Worm (Caenorhabditis elegans): ENCODE results near the gene arid-1.

Gene arid-1

DNA sequence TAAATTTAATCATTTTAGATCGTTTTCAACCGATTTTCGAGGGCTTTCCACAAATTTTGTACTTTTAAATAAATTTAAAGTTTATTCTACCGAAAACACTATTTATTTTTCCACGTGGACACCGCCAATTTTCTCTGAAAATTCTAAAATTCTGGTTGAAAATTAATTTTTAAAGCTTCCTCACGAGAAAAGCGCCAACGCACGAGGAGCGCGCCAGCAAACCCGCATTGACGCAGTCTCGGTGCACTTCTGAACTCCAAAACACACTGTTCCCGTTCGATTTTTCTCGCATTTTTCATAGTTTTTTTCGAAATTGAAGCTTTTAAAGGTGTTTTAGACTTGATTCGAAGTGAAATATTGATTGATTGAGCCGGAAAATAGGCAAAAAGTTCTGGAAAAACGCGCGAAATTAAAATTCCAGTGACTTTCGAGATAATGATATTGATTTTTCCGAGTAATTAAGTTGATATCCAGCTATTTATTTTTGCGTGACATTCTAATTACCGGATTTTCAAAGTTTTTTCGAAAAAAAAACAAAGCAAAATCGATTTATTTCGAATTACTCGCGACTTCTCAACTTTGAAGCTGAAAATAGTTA lies 9.0 kb upstream of the arid-1 start, which contains the start of gene cul-3 (continued):
- TF ChIP-seq lsy-2 (tag; optimal IDR thresholded peaks at IDR 0.05) (peak; percentile 72 to 77), elt-3 (tag; optimal IDR thresholded peaks at IDR 0.05) (peak in 1 of 6 experiments; percentile 44), nhr-84 (tag; optimal IDR thresholded peaks at IDR 0.05) (no peak), ceh-8 (GFP tag; optimal IDR thresholded peaks at IDR 0.05) (no peak), lin-39 (tag; optimal IDR thresholded peaks at IDR 0.05) (peak; percentile 75), F16B12.6 (tag; optimal IDR thresholded peaks at IDR 0.05) (peak; percentile 53), snpc-4 (tag; optimal IDR thresholded peaks at IDR 0.05) (peak; percentile 57), nhr-11 (tag; optimal IDR thresholded peaks at IDR 0.05) (peak; percentile 27), elt-2 (tag; optimal IDR thresholded peaks at IDR 0.05) (peak; percentile 17), unc-86 (tag; optimal IDR thresholded peaks at IDR 0.05) (peak; percentile 66), nhr-47 (tag; optimal IDR thresholded peaks at IDR 0.05) (peak; percentile 87), nhr-19 (GFP tag; conservative IDR thresholded peaks at IDR 0.05) (peak; percentile 64), dsc-1 (tag; optimal IDR thresholded peaks at IDR 0.05) (peak; percentile 71), isw-1 (GFP tag; IDR thresholded peaks at IDR 0.05) (peak; percentile 52), sptf-1 (tag; optimal IDR thresholded peaks at IDR 0.05) (no peak), aha-1 (tag; optimal IDR thresholded peaks at IDR 0.05) (no peak), ceh-90 (tag; optimal IDR thresholded peaks at IDR 0.05) (no peak), mep-1 (tag; optimal IDR thresholded peaks at IDR 0.05) (peak; percentile 89), tlp-1 (tag; optimal IDR thresholded peaks at IDR 0.05) (no peak), fkh-4 (tag; optimal IDR thresholded peaks at IDR 0.05; ENCODE audit: borderline replicate concordance) (peak; percentile 5), rnt-1 (tag; optimal IDR thresholded peaks at IDR 0.05) (no peak)

DNA sequence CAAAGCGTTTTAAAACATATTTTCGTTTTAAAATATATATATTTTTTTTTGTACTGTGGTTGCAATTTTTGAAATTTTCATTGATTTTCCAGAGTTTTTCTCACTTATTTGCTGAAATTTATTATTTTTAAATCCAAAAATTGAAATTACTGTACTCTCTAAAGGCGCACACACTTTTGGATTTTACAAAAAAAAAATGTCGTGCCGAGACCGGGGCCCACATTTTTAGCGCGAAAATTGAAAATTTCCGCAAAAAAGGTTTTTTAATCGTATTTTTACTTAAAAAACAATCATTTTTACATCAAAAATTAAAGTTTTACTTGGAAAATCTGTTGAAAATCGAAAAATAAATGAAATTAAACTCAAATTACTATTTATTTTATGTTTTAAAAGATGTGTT lies 843 bp upstream of the arid-1 start:
- TF ChIP-seq hlh-17 (GFP tag; optimal IDR thresholded peaks at IDR 0.05; ENCODE audit: borderline replicate concordance): no peak

DNA sequence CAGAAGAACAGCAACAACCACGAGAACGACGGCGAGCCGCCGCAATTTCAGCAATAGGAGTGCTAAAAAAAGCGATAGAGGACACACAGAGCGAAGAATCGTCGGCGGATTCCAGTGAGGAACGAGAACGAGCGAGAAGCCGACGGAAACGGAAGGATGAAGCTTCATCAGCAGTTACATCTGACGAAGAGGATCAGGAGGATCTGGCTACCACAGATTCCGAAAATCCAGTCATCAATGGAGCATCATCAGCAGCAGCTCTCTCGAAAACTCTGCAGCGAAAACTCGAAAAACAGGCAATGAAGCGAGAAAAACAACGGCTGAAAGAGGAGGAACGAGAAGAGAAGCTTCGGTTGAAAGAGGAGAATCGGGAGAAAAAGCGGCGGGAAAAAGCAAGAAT lies 3.5 kb downstream of the arid-1 start:
- TF ChIP-seq elt-3 (tag; optimal IDR thresholded peaks at IDR 0.05) (no peak), efl-1 (optimal IDR thresholded peaks at IDR 0.05) (no peak), efl-1 (GFP tag; optimal IDR thresholded peaks at IDR 0.05 in 1 of 2) (peak in 1 of 2 experiments; percentile 52)

DNA sequence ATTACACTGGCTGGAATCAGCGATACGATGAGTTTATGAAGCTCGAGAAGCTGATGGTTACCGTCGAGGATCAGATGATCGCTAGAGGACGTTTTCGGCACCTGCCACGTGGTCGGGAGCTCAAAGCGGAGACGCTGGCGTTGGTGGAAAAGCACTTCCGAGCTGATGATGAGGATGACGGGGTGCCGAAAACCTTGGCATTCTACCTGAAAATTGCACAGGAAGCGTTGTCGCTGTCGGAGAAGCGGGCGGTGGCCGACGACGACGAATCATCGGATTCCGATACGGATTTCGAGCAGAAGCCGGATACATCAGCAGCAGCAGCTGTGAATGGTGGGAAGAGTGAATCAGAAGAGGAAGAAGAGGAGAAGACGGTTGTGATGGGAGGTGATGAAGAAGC lies 8.8 kb downstream of the arid-1 start:
- TF ChIP-seq C04F5.9 (tag; optimal IDR thresholded peaks at IDR 0.05): no peak
- no peak for TF ChIP-seq skn-1 (tag; optimal IDR thresholded peaks at IDR 0.05)
- TF ChIP-seq pqm-1 (tag; optimal IDR thresholded peaks at IDR 0.05): no peak
- TF ChIP-seq zag-1 (tag; optimal IDR thresholded peaks at IDR 0.05): no peak
- no peak for TF ChIP-seq unc-98 (GFP tag; IDR thresholded peaks at IDR 0.05)
- TF ChIP-seq ztf-4 (tag; optimal IDR thresholded peaks at IDR 0.05): no peak

DNA sequence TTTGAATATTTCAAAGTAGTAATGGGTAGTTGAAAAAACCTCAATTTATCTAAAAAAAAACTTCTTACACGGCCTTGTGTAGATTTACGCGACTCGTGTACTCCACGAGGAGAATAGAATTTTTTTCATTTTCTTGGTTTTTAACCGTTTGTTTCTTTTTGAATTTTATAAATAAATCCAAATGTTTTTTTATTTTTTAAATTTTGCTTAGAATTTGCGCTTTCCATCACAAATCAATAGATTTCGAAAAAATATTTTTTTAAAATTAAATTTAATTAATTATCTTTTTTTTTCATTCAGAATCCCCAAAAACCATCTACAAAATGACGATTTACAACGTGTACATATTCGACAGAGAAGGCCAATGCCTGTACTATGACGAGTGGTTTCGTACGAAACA lies 15.3 kb downstream of the arid-1 start, which contains the start of gene trpp-1:
Gene trpp-1, plus strand, starts transcription at position 301 of the 400 bp plus-strand sequence.
- TF ChIP-seq mab-9 (GFP tag; IDR thresholded peaks at IDR 0.05): no peak
- TF ChIP-seq nhr-85 (tag): peak; percentile 20

DNA sequence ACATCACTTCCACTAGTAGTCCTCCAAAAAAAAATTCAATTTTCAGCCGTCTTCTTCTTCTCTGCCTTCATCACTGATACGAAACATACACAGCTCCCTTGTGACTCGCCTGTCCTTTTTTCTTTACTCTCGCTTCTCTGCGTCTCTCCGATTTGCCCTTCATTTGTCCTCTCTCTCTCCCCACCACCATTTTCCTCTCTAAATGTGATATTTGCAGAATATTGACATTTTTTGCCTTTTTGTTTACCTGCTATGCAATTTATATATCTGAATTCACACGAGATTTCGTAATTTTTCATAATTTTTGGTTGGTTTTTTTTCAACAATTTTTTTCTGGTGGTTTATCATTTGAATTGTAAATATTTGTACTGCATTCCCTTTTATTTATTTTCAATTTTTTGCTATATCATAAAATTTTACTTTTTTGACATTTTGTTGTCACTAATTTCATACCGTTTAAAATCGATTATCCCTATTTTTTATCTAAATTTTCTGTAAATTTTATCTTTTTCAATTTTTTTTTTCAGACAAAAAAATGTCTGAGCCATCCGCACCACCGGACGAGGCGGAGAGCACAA lies 18.0 kb downstream of the arid-1 start, which contains the start of gene lec-12:
Gene lec-12, plus strand, starts transcription at position 528 of the 578 bp plus-strand sequence.
- TF ChIP-seq F16B12.6 (tag; optimal IDR thresholded peaks at IDR 0.05) (no peak), unc-30 (tag; optimal IDR thresholded peaks at IDR 0.05) (no peak), C04F5.9 (tag; optimal IDR thresholded peaks at IDR 0.05) (no peak), alr-1 (tag; optimal IDR thresholded peaks at IDR 0.05; ENCODE audit: borderline replicate concordance) (no peak), nhr-12 (tag; optimal IDR thresholded peaks at IDR 0.05) (no peak), zag-1 (tag; optimal IDR thresholded peaks at IDR 0.05) (no peak), hlh-17 (GFP tag; optimal IDR thresholded peaks at IDR 0.05; ENCODE audit: borderline replicate concordance) (no peak), fkh-10 (GFP tag; optimal IDR thresholded peaks at IDR 0.05) (no peak), C34B4.2 (tag; optimal IDR thresholded peaks at IDR 0.05) (no peak), ceh-82 (tag; optimal IDR thresholded peaks at IDR 0.05) (no peak), mef-2 (tag; optimal IDR thresholded peaks at IDR 0.05) (no peak), lin-13 (GFP tag; optimal IDR thresholded peaks at IDR 0.05) (no peak), unc-62 (GFP tag; optimal IDR thresholded peaks at IDR 0.05) (no peak), ets-5 (GFP tag; IDR thresholded peaks at IDR 0.05) (no peak), hpl-2 (GFP tag; optimal IDR thresholded peaks at IDR 0.05) (no peak), irx-1 (tag; optimal IDR thresholded peaks at IDR 0.05) (peak; percentile 14), sox-4 (tag; optimal IDR thresholded peaks at IDR 0.05) (no peak)
